Fruit fly (Drosophila melanogaster): ENCODE data around the gene Sidpn.

DNA sequence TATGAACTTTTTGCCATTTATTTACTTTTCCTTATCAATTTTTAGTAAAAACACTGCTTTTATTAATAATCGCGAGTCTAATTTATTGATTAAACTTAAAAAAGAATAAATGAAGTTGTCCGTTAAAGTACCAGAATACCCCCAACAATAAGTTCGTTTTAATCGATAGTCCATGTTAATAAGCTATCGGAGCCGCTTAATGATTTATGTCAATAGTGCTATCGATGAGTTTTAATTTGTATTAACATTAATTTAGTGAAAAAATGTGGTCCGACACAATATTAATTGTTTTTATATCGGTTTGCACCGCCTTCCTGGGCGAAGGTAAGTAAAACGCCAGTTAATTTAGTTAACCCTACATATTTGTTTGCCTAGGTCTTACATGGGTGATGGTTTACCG is 21.4 kb downstream of the Sidpn start, which contains the start of gene CG10470:
- TF ChIP-seq pan (optimal IDR thresholded peaks at IDR 0.05) (no peak), psq (optimal IDR thresholded peaks at IDR 0.05) (no peak), EcR (GFP tag; optimal IDR thresholded peaks at IDR 0.05) (no peak), usp (GFP tag; optimal IDR thresholded peaks at IDR 0.05) (no peak), CG8478 (optimal IDR thresholded peaks at IDR 0.05) (no peak)

Data from whole organism.